Worm (Caenorhabditis elegans): Measurements from ENCODE around the gene srd-42.

ce11 chrX:13348417-13348816 lies 45.2 kb upstream of the srd-42 start:
- TF ChIP-seq ztf-29 (GFP tag; IDR thresholded peaks at IDR 0.05) (no peak), klf-2 (GFP tag; conservative IDR thresholded peaks at IDR 0.05) (no peak)

Measured in whole organism, midembryonic.